Worm (Caenorhabditis elegans) whole organism, L2 larva: ENCODE measurements around the gene pqn-96.

ENCODE experiments used
- aly-2 ChIP-seq: fragments of 150-350 bp; optimal IDR thresholded peaks from 2 replicates; lab custom pipeline; 2014; ENCODE audit warnings: missing biosample characterization, missing genetic modification characterization
- ama-1 ChIP-seq: fragments of 150-350 bp; optimal IDR thresholded peaks from 2 replicates; lab custom pipeline; 2018; ENCODE audit warnings: inconsistent platforms
- nhr-10 ChIP-seq: sonication (generic microtip); optimal IDR thresholded peaks from 2 replicates; lab custom pipeline; 2017; ENCODE audit warnings: missing biosample characterization, missing genetic modification characterization
- nhr-21 ChIP-seq: fragments of 150-350 bp; optimal IDR thresholded peaks from 2 replicates; lab custom pipeline; 2014; ENCODE audit warnings: missing biosample characterization, missing genetic modification characterization
- zag-1 ChIP-seq: fragments of 150-350 bp; optimal IDR thresholded peaks from 2 replicates; lab custom pipeline; 2014; ENCODE audit warnings: missing biosample characterization, missing genetic modification characterization

DNA sequence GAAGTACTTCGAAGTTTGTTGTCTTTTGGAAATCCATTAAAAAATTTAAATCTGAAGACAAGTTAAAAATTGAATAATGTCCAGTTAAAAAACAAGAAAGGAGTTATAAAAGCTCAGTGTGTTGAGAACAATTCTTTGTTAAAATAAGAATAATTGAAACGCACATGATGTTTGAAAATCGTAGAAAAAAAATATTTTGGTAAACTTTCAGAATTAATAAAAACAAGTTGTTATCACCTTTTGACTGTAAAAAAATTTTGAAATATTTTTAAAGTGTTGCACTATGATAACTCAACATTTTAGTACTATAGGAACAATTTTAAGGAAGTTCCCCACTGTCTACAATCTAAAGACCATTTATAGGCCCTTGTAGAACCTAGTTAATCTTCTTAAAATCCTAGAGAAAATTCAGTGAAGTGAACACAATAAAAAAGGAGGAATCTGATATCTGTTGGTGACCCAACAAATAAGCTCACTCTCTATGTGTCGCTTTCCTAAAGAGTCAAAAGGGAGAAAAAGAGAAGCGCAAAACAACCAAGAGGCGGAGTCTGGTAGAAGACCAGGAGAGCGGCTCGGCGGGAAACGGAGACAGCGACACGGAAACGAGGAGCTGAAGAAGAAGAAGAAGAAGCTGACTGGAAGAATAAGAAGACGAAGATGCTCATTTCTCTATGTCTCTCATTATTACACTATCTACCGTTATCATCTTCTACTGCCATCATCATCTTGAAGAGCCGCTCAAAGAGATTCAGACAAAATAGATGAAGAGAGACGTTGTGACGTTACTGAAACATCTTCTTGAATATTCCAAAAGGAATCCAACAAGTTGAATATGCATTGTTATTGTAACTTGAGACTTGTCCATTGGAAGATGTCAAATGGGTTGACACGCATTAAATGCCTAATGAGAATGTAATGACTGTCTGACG, 44.6 kb downstream of the pqn-96 start, which contains the start of gene ZK353.10:
- TF ChIP-seq zag-1 (tag; lab: Kevin White, UChicago) (no peak), ama-1 (lab: Kevin White, UChicago) (no peak), nhr-10 (no peak), aly-2 (no peak), nhr-21 (tag; lab: Kevin White, UChicago) (no peak)
